Fruit fly (Drosophila melanogaster) whole organism, embryonic: ENCODE measurements around the gene Rad60.

Experiments
- Adf1 ChIP-seq: fragments of 200-800 bp; sonication (Bioruptor generic); IDR thresholded peaks from 2 replicates; pipeline ENCODE4 v1.3.6; 2022; ENCODE audit warnings: missing biosample characterization, missing genetic modification characterization
- CG10147 ChIP-seq: fragments of 200-800 bp; sonication (Bioruptor generic); optimal IDR thresholded peaks from 2 replicates; lab custom pipeline; 2019; ENCODE audit warnings: missing biosample characterization, mild to moderate bottlenecking, missing genetic modification characterization, moderate library complexity
- CG12299 ChIP-seq: fragments of 200-800 bp; sonication (Bioruptor generic); optimal IDR thresholded peaks from 2 replicates; lab custom pipeline; 2018; ENCODE audit warnings: missing biosample characterization, mild to moderate bottlenecking, missing genetic modification characterization
- CG7357 ChIP-seq: fragments of 200-800 bp; sonication (Bioruptor generic); IDR thresholded peaks from 3 replicates; pipeline ENCODE4 v1.3.6; 2022; ENCODE audit warnings: missing biosample characterization, missing genetic modification characterization
- CTCF ChIP-seq: fragments of 200-800 bp; sonication (Bioruptor generic); optimal IDR thresholded peaks from 2 replicates; lab custom pipeline; 2017; ENCODE audit warnings: missing biosample characterization, mild to moderate bottlenecking, missing genetic modification characterization, moderate library complexity
- H2.0 ChIP-seq: fragments of 200-800 bp; sonication (Bioruptor generic); IDR thresholded peaks from 2 replicates; pipeline ENCODE4 v1.3.6; 2022; ENCODE audit warnings: missing biosample characterization, missing genetic modification characterization
- Nf-YB ChIP-seq: fragments of 200-800 bp; sonication (Bioruptor generic); optimal IDR thresholded peaks from 3 replicates; lab custom pipeline; 2019; ENCODE audit warnings: missing biosample characterization, mild to moderate bottlenecking, missing genetic modification characterization, moderate library complexity
- Pdp1 ChIP-seq, 2 experiments: fragments of 200-800 bp; sonication (Bioruptor generic); optimal IDR thresholded peaks; 3 replicates each; lab custom pipeline; 2016; ENCODE audit warnings: missing biosample characterization in 2 of 2, missing genetic modification characterization in 2 of 2, mild to moderate bottlenecking in 1 of 2, moderate library complexity in 1 of 2
- Ptx1 ChIP-seq: fragments of 200-800 bp; sonication (Bioruptor generic); IDR thresholded peaks from 2 replicates; pipeline ENCODE4 v1.3.6; 2022; ENCODE audit warnings: missing biosample characterization, missing genetic modification characterization
- exex ChIP-seq: fragments of 200-800 bp; sonication (Bioruptor generic); optimal IDR thresholded peaks from 4 replicates; lab custom pipeline; 2018; ENCODE audit warnings: missing biosample characterization, mild to moderate bottlenecking, missing genetic modification characterization, moderate library complexity
- nerfin-2 ChIP-seq: fragments of 200-800 bp; sonication (Bioruptor generic); IDR thresholded peaks from 2 replicates; pipeline ENCODE4 v1.3.6; 2022; ENCODE audit warnings: missing biosample characterization, missing genetic modification characterization; ENCODE audit not compliant: partially characterized antibody
- repo ChIP-seq: fragments of 200-800 bp; sonication (Bioruptor generic); optimal IDR thresholded peaks from 2 replicates; lab custom pipeline; 2016; ENCODE audit warnings: missing biosample characterization, missing genetic modification characterization
- usp ChIP-seq: fragments of >200 bp; optimal IDR thresholded peaks from 2 replicates; lab custom pipeline; 2017; ENCODE audit warnings: missing biosample characterization, missing genetic modification characterization
- vfl ChIP-seq: fragments of 200-800 bp; sonication (Bioruptor generic); optimal IDR thresholded peaks from 2 replicates; lab custom pipeline; 2016; ENCODE audit warnings: missing biosample characterization, missing genetic modification characterization

DNA sequence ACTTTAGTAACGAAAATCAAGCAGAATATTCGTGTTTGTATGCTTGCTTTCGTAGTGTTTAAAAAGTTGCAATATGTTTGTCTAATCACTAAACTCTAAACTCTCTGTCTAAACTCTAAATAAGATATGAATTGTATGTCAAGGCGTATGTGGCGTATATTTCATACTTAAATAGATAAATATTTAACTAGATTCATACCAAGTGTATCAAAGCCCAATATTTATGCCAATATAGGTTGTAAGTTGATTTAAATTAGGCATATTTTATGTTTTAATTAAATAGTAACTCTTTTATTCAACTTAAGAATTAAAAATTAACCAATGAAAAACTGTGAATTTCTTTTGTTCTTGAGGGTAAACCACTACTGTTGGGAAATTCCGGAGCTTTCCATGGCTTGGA, 36.7 kb upstream of the Rad60 start, which contains the start of gene wam:
- TF ChIP-seq CG7357 (no peak), H2.0 (GFP tag; lab: Robert Waterston, UW) (no peak), Ptx1 (GFP tag; lab: Robert Waterston, UW) (no peak), vfl (GFP tag; lab: Kevin White, UChicago) (no peak), usp (GFP tag; lab: Kevin White, UChicago) (no peak), nerfin-2 (no peak), CTCF (GFP tag; lab: Kevin White, UChicago) (no peak), CG12299 (no peak), repo (GFP tag; lab: Kevin White, UChicago) (no peak), Pdp1 (GFP tag; optimal IDR thresholded peaks at IDR 0.05; lab: Kevin White, UChicago) (no peak), Adf1 (GFP tag; lab: Robert Waterston, UW) (no peak), exex (tag; lab: Kevin White, UChicago) (no peak), Nf-YB (no peak), CG10147 (no peak)
